In genomic region chrIII:6464113-6464571, ce11 we compare ENCODE assay signal across 3 worm cellular contexts.
TF ChIP-seq lines count a peak whose summit lies in the region.

No protein-coding gene starts in this region.

TF ChIP-seq in whole organism, L1 larva, 84 proteins besides CTCF, POLR2A, EP300 and RAD21 (continued from another document and continues in another):
- TF ChIP-seq alr-1 (tag; optimal IDR thresholded peaks at IDR 0.05; lab: Kevin White, UChicago; ENCODE audit: borderline replicate concordance) (no peak), nhr-11 (tag; optimal IDR thresholded peaks at IDR 0.05; lab: Kevin White, UChicago) (no peak), F16B12.6 (tag; optimal IDR thresholded peaks at IDR 0.05; lab: Kevin White, UChicago) (peak; percentile 63), mdl-1 (tag; optimal IDR thresholded peaks at IDR 0.05; lab: Kevin White, UChicago) (peak; percentile 22 to 89), elt-3 (tag; optimal IDR thresholded peaks at IDR 0.05; lab: Kevin White, UChicago) (peak in 2 of 6 experiments; percentile 21 to 53), egl-13 (tag; optimal IDR thresholded peaks at IDR 0.05; lab: Kevin White, UChicago) (peak; percentile 66), nhr-20 (tag; optimal IDR thresholded peaks at IDR 0.05; lab: Kevin White, UChicago) (peak; percentile 90), C04F5.9 (tag; optimal IDR thresholded peaks at IDR 0.05; lab: Kevin White, UChicago) (peak; percentile 11), lin-14 (GFP tag; optimal IDR thresholded peaks at IDR 0.05; lab: Kevin White, UChicago) (peak; percentile 95), pag-3 (tag; optimal IDR thresholded peaks at IDR 0.05; lab: Kevin White, UChicago; ENCODE audit: borderline replicate concordance, insufficient read depth) (no peak), lsy-2 (tag; optimal IDR thresholded peaks at IDR 0.05; lab: Kevin White, UChicago) (peak; percentile 80 to 84), fkh-10 (GFP tag; optimal IDR thresholded peaks at IDR 0.05; lab: Kevin White, UChicago) (peak; percentile 57), fos-1 (tag; optimal IDR thresholded peaks at IDR 0.05; lab: Kevin White, UChicago) (no peak), aha-1 (tag; optimal IDR thresholded peaks at IDR 0.05; lab: Kevin White, UChicago) (peak; percentile 3), ama-1 (optimal IDR thresholded peaks at IDR 0.05; lab: Kevin White, UChicago) (no peak), sox-4 (tag; optimal IDR thresholded peaks at IDR 0.05; lab: Kevin White, UChicago) (no peak), elt-2 (tag; optimal IDR thresholded peaks at IDR 0.05; lab: Kevin White, UChicago) (peak; percentile 96), ceh-8 (GFP tag; optimal IDR thresholded peaks at IDR 0.05; lab: Kevin White, UChicago) (peak; percentile 62), aly-2 (tag; optimal IDR thresholded peaks at IDR 0.05; lab: Kevin White, UChicago) (no peak), tbx-2 (tag; optimal IDR thresholded peaks at IDR 0.05; lab: Kevin White, UChicago) (peak; percentile 88), ztf-4 (tag; optimal IDR thresholded peaks at IDR 0.05; lab: Kevin White, UChicago) (peak; percentile 82), mab-9 (GFP tag; IDR thresholded peaks at IDR 0.05; lab: Robert Waterston, UW) (peak; percentile 71), isw-1 (GFP tag; IDR thresholded peaks at IDR 0.05; lab: Robert Waterston, UW) (peak; percentile 74), nhr-237 (tag; optimal IDR thresholded peaks at IDR 0.05; lab: Kevin White, UChicago) (peak; percentile 6), lin-13 (GFP tag; optimal IDR thresholded peaks at IDR 0.05; lab: Kevin White, UChicago) (peak; percentile 85), nhr-19 (GFP tag; conservative IDR thresholded peaks at IDR 0.05; lab: Robert Waterston, UW) (peak; percentile 91), swsn-7 (tag; optimal IDR thresholded peaks at IDR 0.05; lab: Kevin White, UChicago) (peak; percentile 91), lin-35 (GFP tag; optimal IDR thresholded peaks at IDR 0.05; lab: Kevin White, UChicago) (peak; percentile 79 to 83), unc-30 (tag; optimal IDR thresholded peaks at IDR 0.05; lab: Kevin White, UChicago) (no peak), ceh-63 (GFP tag; optimal IDR thresholded peaks at IDR 0.05; lab: Kevin White, UChicago) (no peak), mep-1 (tag; optimal IDR thresholded peaks at IDR 0.05; lab: Kevin White, UChicago) (peak; percentile 57), zag-1 (tag; optimal IDR thresholded peaks at IDR 0.05; lab: Kevin White, UChicago) (no peak), snu-23 (GFP tag; optimal IDR thresholded peaks at IDR 0.05; lab: Kevin White, UChicago) (peak; percentile 93), nhr-28 (tag; optimal IDR thresholded peaks at IDR 0.05; lab: Kevin White, UChicago) (no peak), ceh-82 (tag; optimal IDR thresholded peaks at IDR 0.05; lab: Kevin White, UChicago) (peak; percentile 78 to 92 (median 83)), mef-2 (tag; optimal IDR thresholded peaks at IDR 0.05; lab: Kevin White, UChicago) (peak; percentile 73), unc-130 (tag; optimal IDR thresholded peaks at IDR 0.05; lab: Kevin White, UChicago) (peak; percentile 68), irx-1 (tag; optimal IDR thresholded peaks at IDR 0.05; lab: Kevin White, UChicago) (peak; percentile 64), hlh-4 (tag; optimal IDR thresholded peaks at IDR 0.05; lab: Kevin White, UChicago) (no peak), ceh-88 (GFP tag; IDR thresholded peaks at IDR 0.05; lab: Robert Waterston, UW) (peak; percentile 76), pax-3 (tag; optimal IDR thresholded peaks at IDR 0.05; lab: Kevin White, UChicago) (peak; percentile 69), lir-3 (tag; optimal IDR thresholded peaks at IDR 0.05; lab: Kevin White, UChicago; ENCODE audit: poor library complexity) (no peak), nhr-84 (tag; optimal IDR thresholded peaks at IDR 0.05; lab: Kevin White, UChicago) (no peak), xbp-1 (tag; optimal IDR thresholded peaks at IDR 0.05; lab: Kevin White, UChicago) (peak; percentile 82)

TF ChIP-seq in whole organism, L3 larva, 47 proteins besides CTCF, POLR2A, EP300 and RAD21 (continued from another document):
- TF ChIP-seq elt-2 (tag; optimal IDR thresholded peaks at IDR 0.05; lab: Kevin White, UChicago) (peak; percentile 99), daf-12 (tag; optimal IDR thresholded peaks at IDR 0.05; lab: Kevin White, UChicago) (no peak), ceh-82 (tag; optimal IDR thresholded peaks at IDR 0.05; lab: Kevin White, UChicago) (no peak), fkh-10 (GFP tag; optimal IDR thresholded peaks at IDR 0.05; lab: Kevin White, UChicago) (no peak), snpc-4 (tag; optimal IDR thresholded peaks at IDR 0.05; lab: Kevin White, UChicago) (peak; percentile 49), nhr-43 (tag; optimal IDR thresholded peaks at IDR 0.05; lab: Kevin White, UChicago; ENCODE audit: poor library complexity, severe bottlenecking) (peak; percentile 74), tbx-2 (tag; optimal IDR thresholded peaks at IDR 0.05; lab: Kevin White, UChicago) (peak; percentile 62), ama-1 (optimal IDR thresholded peaks at IDR 0.05; lab: Kevin White, UChicago) (peak; percentile 50), nhr-77 (tag; optimal IDR thresholded peaks at IDR 0.05; lab: Kevin White, UChicago) (peak; percentile 71), nfya-1 (tag; optimal IDR thresholded peaks at IDR 0.05; lab: Kevin White, UChicago; ENCODE audit: insufficient read depth) (peak; percentile 97), ceh-28 (tag; optimal IDR thresholded peaks at IDR 0.05; lab: Kevin White, UChicago) (peak; percentile 72), elt-1 (tag; optimal IDR thresholded peaks at IDR 0.05; lab: Kevin White, UChicago) (peak; percentile 25), ztf-11 (tag; optimal IDR thresholded peaks at IDR 0.05; lab: Kevin White, UChicago) (no peak), skn-1 (tag; optimal IDR thresholded peaks at IDR 0.05; lab: Kevin White, UChicago) (no peak), nhr-11 (tag; optimal IDR thresholded peaks at IDR 0.05; lab: Kevin White, UChicago) (peak; percentile 44), lsy-12 (tag; optimal IDR thresholded peaks at IDR 0.05; lab: Kevin White, UChicago) (peak; percentile 93), zag-1 (tag; optimal IDR thresholded peaks at IDR 0.05; lab: Kevin White, UChicago) (no peak), hmg-11 (tag; optimal IDR thresholded peaks at IDR 0.05; lab: Kevin White, UChicago) (no peak), pha-4 (tag; optimal IDR thresholded peaks at IDR 0.05; lab: Kevin White, UChicago) (peak; percentile 86), aly-2 (tag; optimal IDR thresholded peaks at IDR 0.05; lab: Kevin White, UChicago) (no peak), unc-39 (tag; optimal IDR thresholded peaks at IDR 0.05; lab: Kevin White, UChicago) (no peak), R02D3.7 (tag; optimal IDR thresholded peaks at IDR 0.05; lab: Kevin White, UChicago) (peak; percentile 50), eor-1 (tag; optimal IDR thresholded peaks at IDR 0.05; lab: Kevin White, UChicago) (no peak), ceh-16 (tag; optimal IDR thresholded peaks at IDR 0.05; lab: Kevin White, UChicago) (no peak), pqm-1 (tag; optimal IDR thresholded peaks at IDR 0.05; lab: Kevin White, UChicago) (peak; percentile 94), nhr-67 (tag; optimal IDR thresholded peaks at IDR 0.05; lab: Kevin White, UChicago) (no peak), mdl-1 (tag; optimal IDR thresholded peaks at IDR 0.05; lab: Kevin White, UChicago) (peak; percentile 60)

TF ChIP-seq in whole organism, young adult, 124 proteins besides CTCF, POLR2A, EP300 and RAD21 (continued from another document and continues in another):
- TF ChIP-seq akir-1 (GFP tag; optimal IDR thresholded peaks at IDR 0.05; lab: Kevin White, UChicago) (peak; percentile 62), Y79H2A.3 (GFP tag; conservative IDR thresholded peaks at IDR 0.05; lab: Robert Waterston, UW) (peak; percentile 84; the same call in 1 of the 2 replicates), B0336.3 (GFP tag; IDR thresholded peaks at IDR 0.05; lab: Robert Waterston, UW) (peak; percentile 98), Y53G8AR.9 (GFP tag; conservative IDR thresholded peaks at IDR 0.05; lab: Robert Waterston, UW) (peak; percentile 88), attf-3 (GFP tag; conservative IDR thresholded peaks at IDR 0.05; lab: Robert Waterston, UW) (peak; percentile 68), F52B5.7 (tag; optimal IDR thresholded peaks at IDR 0.05; lab: Kevin White, UChicago) (peak; percentile 79), repo-1 (tag; optimal IDR thresholded peaks at IDR 0.05; lab: Kevin White, UChicago) (peak; percentile 88), attf-5 (GFP tag; optimal IDR thresholded peaks at IDR 0.05; lab: Kevin White, UChicago) (peak; percentile 95), K12H6.12 (tag; optimal IDR thresholded peaks at IDR 0.05; lab: Kevin White, UChicago) (peak; percentile 86), hlh-26 (GFP tag; conservative IDR thresholded peaks at IDR 0.05; lab: Robert Waterston, UW) (no peak), tbx-9 (tag; optimal IDR thresholded peaks at IDR 0.05; lab: Kevin White, UChicago; ENCODE audit: borderline replicate concordance) (no peak), mcd-1 (GFP tag; IDR thresholded peaks at IDR 0.05; lab: Robert Waterston, UW) (peak; percentile 89), lsy-27 (tag; optimal IDR thresholded peaks at IDR 0.05; lab: Kevin White, UChicago; ENCODE audit: borderline replicate concordance, insufficient read depth) (no peak), F55B11.4 (tag; optimal IDR thresholded peaks at IDR 0.05; lab: Kevin White, UChicago; ENCODE audit: borderline replicate concordance, insufficient read depth) (no peak), nhr-27 (tag; optimal IDR thresholded peaks at IDR 0.05; lab: Kevin White, UChicago) (no peak), mel-28 (tag; optimal IDR thresholded peaks at IDR 0.05; lab: Kevin White, UChicago; ENCODE audit: borderline replicate concordance) (peak; percentile 20), aptf-3 (GFP tag; IDR thresholded peaks at IDR 0.05; lab: Robert Waterston, UW) (peak; percentile 70; the same call in 1 of the 2 replicates), unc-130 (GFP tag; optimal IDR thresholded peaks at IDR 0.05; lab: Kevin White, UChicago) (no peak), let-607 (tag; optimal IDR thresholded peaks at IDR 0.05; lab: Kevin White, UChicago) (peak; percentile 83 to 87), Y56A3A.18 (GFP tag; IDR thresholded peaks at IDR 0.05; lab: Robert Waterston, UW) (no peak), Y67H2A.10 (GFP tag; conservative IDR thresholded peaks at IDR 0.05; lab: Robert Waterston, UW) (peak; percentile 83), T26A5.8 (tag; optimal IDR thresholded peaks at IDR 0.05; lab: Kevin White, UChicago) (peak; percentile 82), dpff-1 (tag; optimal IDR thresholded peaks at IDR 0.05; lab: Kevin White, UChicago) (no peak), attf-6 (GFP tag; IDR thresholded peaks at IDR 0.05; lab: Robert Waterston, UW) (no peak), ceh-40 (GFP tag; IDR thresholded peaks at IDR 0.05; lab: Robert Waterston, UW) (no peak), ZK185.1 (tag; optimal IDR thresholded peaks at IDR 0.05; lab: Kevin White, UChicago; ENCODE audit: poor library complexity, severe bottlenecking) (peak; percentile 30), xnd-1 (tag; optimal IDR thresholded peaks at IDR 0.05; lab: Kevin White, UChicago) (peak; percentile 57), ztf-22 (GFP tag; optimal IDR thresholded peaks at IDR 0.05; lab: Kevin White, UChicago) (peak; percentile 72), rcor-1 (GFP tag; IDR thresholded peaks at IDR 0.05; lab: Robert Waterston, UW) (peak; percentile 63), bed-1 (GFP tag; IDR thresholded peaks at IDR 0.05; lab: Robert Waterston, UW) (no peak), nfya-1 (tag; optimal IDR thresholded peaks at IDR 0.05; lab: Kevin White, UChicago; ENCODE audit: borderline replicate concordance, insufficient read depth) (no peak), hsf-1 (GFP tag; IDR thresholded peaks at IDR 0.05; lab: Robert Waterston, UW) (peak; percentile 80), T07F8.4 (tag; optimal IDR thresholded peaks at IDR 0.05; lab: Kevin White, UChicago) (peak; percentile 19), efl-1 (GFP tag; optimal IDR thresholded peaks at IDR 0.05; lab: Kevin White, UChicago) (peak; percentile 86), zim-3 (tag; optimal IDR thresholded peaks at IDR 0.05; lab: Kevin White, UChicago) (peak; percentile 72), snpc-1.1 (tag; optimal IDR thresholded peaks at IDR 0.05; lab: Kevin White, UChicago; ENCODE audit: insufficient read depth) (no peak), snpc-1.3 (tag; optimal IDR thresholded peaks at IDR 0.05; lab: Kevin White, UChicago; ENCODE audit: insufficient read depth) (no peak), ekl-4 (GFP tag; IDR thresholded peaks at IDR 0.05; lab: Robert Waterston, UW) (peak; percentile 89), die-1 (tag; optimal IDR thresholded peaks at IDR 0.05; lab: Kevin White, UChicago) (peak; percentile 47), B0019.2 (GFP tag; conservative IDR thresholded peaks at IDR 0.05; lab: Robert Waterston, UW) (0 out of 2 replicates have a peak, but pooled peaks have one; percentile 17), unc-62 (GFP tag; optimal IDR thresholded peaks at IDR 0.05; lab: Kevin White, UChicago) (no peak), ztf-6 (GFP tag; IDR thresholded peaks at IDR 0.05; lab: Robert Waterston, UW) (no peak), cebp-1 (GFP tag; IDR thresholded peaks at IDR 0.05; lab: Robert Waterston, UW) (peak; percentile 94), cebp-1 (tag; optimal IDR thresholded peaks at IDR 0.05; lab: Kevin White, UChicago) (peak; percentile 97), ama-1 (optimal IDR thresholded peaks at IDR 0.05; lab: Kevin White, UChicago) (peak; percentile 18), ama-1 (GFP tag; optimal IDR thresholded peaks at IDR 0.05; lab: Kevin White, UChicago) (peak in 1 of 2 experiments; percentile 8), lir-1 (GFP tag; conservative IDR thresholded peaks at IDR 0.05; lab: Robert Waterston, UW) (peak; percentile 74), Y95B8A.8 (GFP tag; IDR thresholded peaks at IDR 0.05; lab: Robert Waterston, UW) (peak; percentile 94), nhr-80 (tag; optimal IDR thresholded peaks at IDR 0.05; lab: Kevin White, UChicago) (peak; percentile 99), snpc-3.4 (tag; optimal IDR thresholded peaks at IDR 0.05; lab: Kevin White, UChicago) (no peak), lin-54 (GFP tag; optimal IDR thresholded peaks at IDR 0.05; lab: Kevin White, UChicago) (peak; percentile 92), F10E7.11 (tag; optimal IDR thresholded peaks at IDR 0.05; lab: Kevin White, UChicago) (no peak), lag-1 (GFP tag; IDR thresholded peaks at IDR 0.05; lab: Robert Waterston, UW) (no peak), madf-8 (GFP tag; conservative IDR thresholded peaks at IDR 0.05; lab: Robert Waterston, UW) (peak; percentile 73), F33H1.4 (GFP tag; IDR thresholded peaks at IDR 0.05; lab: Robert Waterston, UW) (peak; percentile 77), fkh-3 (tag; optimal IDR thresholded peaks at IDR 0.05; lab: Kevin White, UChicago) (peak; percentile 30), ztf-25 (GFP tag; IDR thresholded peaks at IDR 0.05; lab: Robert Waterston, UW) (peak; percentile 47; the same call in 1 of the 2 replicates), bed-2 (GFP tag; IDR thresholded peaks at IDR 0.05; lab: Robert Waterston, UW) (no peak), D2030.7 (GFP tag; IDR thresholded peaks at IDR 0.05; lab: Robert Waterston, UW) (peak; percentile 74), lin-40 (tag; optimal IDR thresholded peaks at IDR 0.05; lab: Kevin White, UChicago) (no peak), F37B4.10 (GFP tag; IDR thresholded peaks at IDR 0.05; lab: Robert Waterston, UW) (no peak), atf-7 (tag; optimal IDR thresholded peaks at IDR 0.05; lab: Kevin White, UChicago) (peak; percentile 91), egl-44 (GFP tag; IDR thresholded peaks at IDR 0.05; lab: Robert Waterston, UW) (peak; percentile 69; the same call in 1 of the 2 replicates), lsl-1 (GFP tag; optimal IDR thresholded peaks at IDR 0.05; lab: Kevin White, UChicago) (peak; percentile 66), F22D6.2 (tag; optimal IDR thresholded peaks at IDR 0.05; lab: Kevin White, UChicago) (peak; percentile 49), rpc-1 (optimal IDR thresholded peaks at IDR 0.05; lab: Kevin White, UChicago) (no peak), rpc-1 (tag; optimal IDR thresholded peaks at IDR 0.05; lab: Kevin White, UChicago) (no peak), ccch-3 (GFP tag; optimal IDR thresholded peaks at IDR 0.05; lab: Kevin White, UChicago) (no peak), hmg-20 (GFP tag; IDR thresholded peaks at IDR 0.05; lab: Robert Waterston, UW) (no peak)
